Worm (Caenorhabditis elegans): ENCODE results near the gene pinn-1.

- TF ChIP-seq nhr-77 (tag; optimal IDR thresholded peaks at IDR 0.05) (no peak), R02D3.7 (tag; optimal IDR thresholded peaks at IDR 0.05) (no peak), unc-55 (GFP tag; optimal IDR thresholded peaks at IDR 0.05) (no peak), lsy-2 (tag; optimal IDR thresholded peaks at IDR 0.05) (no peak), nhr-11 (tag; optimal IDR thresholded peaks at IDR 0.05) (no peak), fos-1 (tag; optimal IDR thresholded peaks at IDR 0.05) (no peak), Y55F3AM.14 (GFP tag; optimal IDR thresholded peaks at IDR 0.05) (no peak), elt-1 (tag; optimal IDR thresholded peaks at IDR 0.05) (no peak), snpc-4 (tag; optimal IDR thresholded peaks at IDR 0.05) (no peak), egl-27 (tag; optimal IDR thresholded peaks at IDR 0.05) (no peak), ZK546.5 (tag; optimal IDR thresholded peaks at IDR 0.05) (no peak), ztf-4 (tag; optimal IDR thresholded peaks at IDR 0.05) (no peak)
These were observed 24.6 kb downstream of the pinn-1 start, which contains the start of gene Y110A2AL.5 for ce11 chrII:2864229-2864628.
